Fruit fly (Drosophila melanogaster) whole organism, adult: Measurements from ENCODE around the gene ND-B16.6.

Source experiments
- CG1620 ChIP-seq: fragments of 200-800 bp; sonication (Bioruptor generic); optimal IDR thresholded peaks from 2 replicates; lab custom pipeline; 2016; ENCODE audit warnings: missing biosample characterization, missing genetic modification characterization
- Crg-1 ChIP-seq: fragments of 200-800 bp; sonication (Bioruptor generic); optimal IDR thresholded peaks from 2 replicates; lab custom pipeline; 2016; ENCODE audit warnings: missing biosample characterization, missing genetic modification characterization
- cic ChIP-seq: fragments of 200-800 bp; sonication (Bioruptor generic); optimal IDR thresholded peaks from 2 replicates; lab custom pipeline; 2017; ENCODE audit warnings: missing biosample characterization, mild to moderate bottlenecking, missing genetic modification characterization, moderate library complexity
- pad ChIP-seq: fragments of 200-800 bp; sonication (Bioruptor generic); optimal IDR thresholded peaks from 3 replicates; lab custom pipeline; 2017; ENCODE audit warnings: missing biosample characterization, missing genetic modification characterization, mild to moderate bottlenecking, moderate library complexity, missing genetic modification reagents

dm6 chrX:6315583-6315982 lies 34.6 kb downstream of the ND-B16.6 start:
- TF ChIP-seq pad (GFP tag; lab: Kevin White, UChicago): no peak
- no peak for TF ChIP-seq Crg-1 (GFP tag; lab: Kevin White, UChicago)
- TF ChIP-seq cic (GFP tag; lab: Kevin White, UChicago): no peak
- no peak for TF ChIP-seq CG1620 (GFP tag; lab: Kevin White, UChicago)
